Worm (Caenorhabditis elegans) whole organism, L2 larva: ENCODE measurements around the gene rgs-10.

Experiments
- C34F6.9 ChIP-seq: fragments of 150-350 bp; optimal IDR thresholded peaks from 2 replicates; lab custom pipeline; 2014; ENCODE audit warnings: missing biosample characterization, missing genetic modification characterization
- R02D3.7 ChIP-seq: fragments of 150-350 bp; optimal IDR thresholded peaks from 2 replicates; lab custom pipeline; 2014; ENCODE audit warnings: missing biosample characterization, missing genetic modification characterization
- ZK546.5 ChIP-seq: sonication (generic microtip); optimal IDR thresholded peaks from 2 replicates; lab custom pipeline; 2017; ENCODE audit warnings: missing biosample characterization, missing genetic modification characterization
- ama-1 ChIP-seq: fragments of 150-350 bp; optimal IDR thresholded peaks from 2 replicates; lab custom pipeline; 2018; ENCODE audit warnings: inconsistent platforms
- blmp-1 ChIP-seq: sonication (generic microtip); optimal IDR thresholded peaks from 2 replicates; lab custom pipeline; 2017; ENCODE audit warnings: missing genetic modification characterization, mild to moderate bottlenecking, missing compliant biosample characterization, antibody characterized with exemption, moderate library complexity; ENCODE audit not compliant: insufficient read depth
- ceh-82 ChIP-seq: fragments of 150-350 bp; optimal IDR thresholded peaks from 2 replicates; lab custom pipeline; 2014; ENCODE audit warnings: missing biosample characterization, missing genetic modification characterization
- crh-2 ChIP-seq: sonication (generic microtip); optimal IDR thresholded peaks from 2 replicates; lab custom pipeline; 2017; ENCODE audit warnings: missing biosample characterization, missing genetic modification characterization
- dmd-4 ChIP-seq: sonication (generic microtip); optimal IDR thresholded peaks from 2 replicates; lab custom pipeline; 2017; ENCODE audit warnings: missing biosample characterization, missing genetic modification characterization
- egl-27 ChIP-seq: sonication (generic microtip); optimal IDR thresholded peaks from 3 replicates; lab custom pipeline; 2017; ENCODE audit warnings: missing biosample characterization, missing genetic modification reagents, missing genetic modification characterization
- elt-1 ChIP-seq: fragments of 150-350 bp; optimal IDR thresholded peaks from 2 replicates; lab custom pipeline; 2014; ENCODE audit warnings: missing biosample characterization, missing genetic modification characterization
- elt-3 ChIP-seq: sonication (generic microtip); optimal IDR thresholded peaks from 2 replicates; lab custom pipeline; 2017; ENCODE audit warnings: missing biosample characterization, missing genetic modification characterization
- lin-11 ChIP-seq: fragments of 150-350 bp; sonication (generic microtip); optimal IDR thresholded peaks from 2 replicates; lab custom pipeline; 2014; ENCODE audit warnings: missing biosample characterization, missing genetic modification characterization, inconsistent platforms, mixed read lengths
- lin-13 ChIP-seq: fragments of 150-350 bp; optimal IDR thresholded peaks from 2 replicates; lab custom pipeline; 2014; ENCODE audit warnings: missing biosample characterization, missing genetic modification reagents, missing genetic modification characterization
- lin-39 ChIP-seq: fragments of 150-350 bp; optimal IDR thresholded peaks from 2 replicates; lab custom pipeline; 2014; ENCODE audit warnings: missing biosample characterization, missing genetic modification reagents, missing genetic modification characterization
- lsy-2 ChIP-seq, 2 experiments: fragments of 150-350 bp in 1 of 2; sonication (generic microtip) in 1 of 2; optimal IDR thresholded peaks; 2 replicates each; lab custom pipeline; 2014 to 2017; ENCODE audit warnings: missing biosample characterization in 2 of 2, missing genetic modification characterization in 2 of 2
- mab-5 ChIP-seq: fragments of 150-350 bp; optimal IDR thresholded peaks from 2 replicates; lab custom pipeline; 2014; ENCODE audit warnings: missing biosample characterization, missing genetic modification characterization
- mbf-1 ChIP-seq: sonication (generic microtip); optimal IDR thresholded peaks from 2 replicates; lab custom pipeline; 2017; ENCODE audit warnings: missing biosample characterization, missing genetic modification characterization
- mdl-1 ChIP-seq, 2 experiments: fragments of 150-350 bp in 1 of 2; sonication (generic microtip) in 1 of 2; optimal IDR thresholded peaks; 2 replicates each; lab custom pipeline; 2017; ENCODE audit warnings: missing biosample characterization in 2 of 2, missing genetic modification characterization in 2 of 2
- nhr-10 ChIP-seq: sonication (generic microtip); optimal IDR thresholded peaks from 2 replicates; lab custom pipeline; 2017; ENCODE audit warnings: missing biosample characterization, missing genetic modification characterization
- nhr-11 ChIP-seq: fragments of 150-350 bp; optimal IDR thresholded peaks from 2 replicates; lab custom pipeline; 2014; ENCODE audit warnings: missing biosample characterization, missing genetic modification characterization
- nhr-129 ChIP-seq: fragments of 150-350 bp; optimal IDR thresholded peaks from 2 replicates; lab custom pipeline; 2014; ENCODE audit warnings: missing biosample characterization, missing genetic modification characterization
- nhr-21 ChIP-seq: fragments of 150-350 bp; optimal IDR thresholded peaks from 2 replicates; lab custom pipeline; 2014; ENCODE audit warnings: missing biosample characterization, missing genetic modification characterization
- nhr-23 ChIP-seq: fragments of 150-350 bp; optimal IDR thresholded peaks from 2 replicates; lab custom pipeline; 2014; ENCODE audit warnings: missing biosample characterization, missing genetic modification reagents, missing genetic modification characterization
- nhr-237 ChIP-seq: fragments of 150-350 bp; optimal IDR thresholded peaks from 2 replicates; lab custom pipeline; 2014; ENCODE audit warnings: missing biosample characterization, missing genetic modification characterization
- nhr-25 ChIP-seq: fragments of 150-350 bp; sonication (generic microtip); optimal IDR thresholded peaks from 3 replicates; lab custom pipeline; 2014; ENCODE audit warnings: missing biosample characterization, missing genetic modification characterization
- nhr-6 ChIP-seq: fragments of 150-350 bp; optimal IDR thresholded peaks from 2 replicates; lab custom pipeline; 2014; ENCODE audit warnings: missing biosample characterization, missing genetic modification characterization
- nhr-77 ChIP-seq: fragments of 150-350 bp; optimal IDR thresholded peaks from 2 replicates; lab custom pipeline; 2014; ENCODE audit warnings: missing biosample characterization, missing genetic modification characterization
- peb-1 ChIP-seq: fragments of 150-350 bp; optimal IDR thresholded peaks from 2 replicates; lab custom pipeline; 2014; ENCODE audit warnings: missing biosample characterization, missing genetic modification characterization
- sem-4 ChIP-seq: fragments of 150-350 bp; optimal IDR thresholded peaks from 2 replicates; lab custom pipeline; 2014; ENCODE audit warnings: missing biosample characterization, missing genetic modification reagents, missing genetic modification characterization
- skn-1 ChIP-seq: sonication (generic microtip); optimal IDR thresholded peaks from 2 replicates; lab custom pipeline; 2017; ENCODE audit warnings: missing biosample characterization, missing genetic modification characterization
- sma-3 ChIP-seq: sonication (generic microtip); optimal IDR thresholded peaks from 2 replicates; lab custom pipeline; 2016; ENCODE audit warnings: missing genetic modification reagents, missing genetic modification characterization, missing compliant biosample characterization
- snpc-4 ChIP-seq: fragments of 150-350 bp; optimal IDR thresholded peaks from 2 replicates; lab custom pipeline; 2014; ENCODE audit warnings: missing biosample characterization, missing genetic modification characterization
- unc-55 ChIP-seq: fragments of 150-350 bp; sonication (generic microtip); optimal IDR thresholded peaks from 3 replicates; lab custom pipeline; 2014; ENCODE audit warnings: missing biosample characterization, missing genetic modification reagents, missing genetic modification characterization
- zag-1 ChIP-seq: fragments of 150-350 bp; optimal IDR thresholded peaks from 2 replicates; lab custom pipeline; 2014; ENCODE audit warnings: missing biosample characterization, missing genetic modification characterization
- ztf-11 ChIP-seq: sonication (generic microtip); optimal IDR thresholded peaks from 2 replicates; lab custom pipeline; 2017; ENCODE audit warnings: missing biosample characterization, missing genetic modification characterization
- ztf-4 ChIP-seq: fragments of 150-350 bp; optimal IDR thresholded peaks from 2 replicates; lab custom pipeline; 2014; ENCODE audit warnings: missing biosample characterization, missing genetic modification characterization

The rgs-10 gene

DNA sequence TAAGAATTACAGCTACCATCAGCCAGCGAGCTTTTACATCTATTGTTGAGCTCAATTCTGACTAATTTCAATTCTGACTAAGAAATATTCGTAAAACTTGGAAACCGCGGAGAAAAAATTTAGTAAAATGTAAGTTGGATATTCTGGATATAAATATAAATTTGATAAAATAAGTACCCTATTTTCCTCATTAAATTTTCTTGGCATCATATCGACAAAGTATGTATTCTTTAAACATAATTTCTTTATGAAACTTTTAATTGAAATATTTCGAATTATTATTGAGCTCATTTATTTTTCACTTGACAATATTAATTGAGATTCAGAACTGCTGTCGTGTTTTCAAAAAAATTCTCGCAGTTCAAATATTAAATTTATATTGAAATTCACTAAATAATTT lies 33.0 kb upstream of the rgs-10 start:
- no peak for TF ChIP-seq nhr-237
- TF ChIP-seq snpc-4 (tag; lab: Kevin White, UChicago) = no peak
- TF ChIP-seq crh-2 = no peak
- no peak for TF ChIP-seq mdl-1 (tag; optimal IDR thresholded peaks at IDR 0.05; lab: Kevin White, UChicago)
- TF ChIP-seq mab-5 (tag; lab: Kevin White, UChicago) = no peak
- TF ChIP-seq C34F6.9 = no peak
- no peak for TF ChIP-seq peb-1 (tag; lab: Kevin White, UChicago)
- no peak for TF ChIP-seq R02D3.7 (tag; lab: Kevin White, UChicago)
- no peak for TF ChIP-seq lin-11 (tag; lab: Kevin White, UChicago)
- no peak for TF ChIP-seq lin-13
- no peak for TF ChIP-seq mbf-1
- no peak for TF ChIP-seq ztf-11 (tag; lab: Kevin White, UChicago)
- TF ChIP-seq nhr-25 = no peak
- TF ChIP-seq ZK546.5 (tag; lab: Kevin White, UChicago) = no peak
- TF ChIP-seq nhr-6 (tag; lab: Kevin White, UChicago) = no peak
- TF ChIP-seq nhr-10 = no peak
- no peak for TF ChIP-seq ceh-82 (tag; lab: Kevin White, UChicago)
- no peak for TF ChIP-seq nhr-21 (tag; lab: Kevin White, UChicago)
- no peak for TF ChIP-seq egl-27 (tag; lab: Kevin White, UChicago)
- no peak for TF ChIP-seq elt-3 (tag; lab: Kevin White, UChicago)
- TF ChIP-seq, all 48 proteins: peak for 0

DNA sequence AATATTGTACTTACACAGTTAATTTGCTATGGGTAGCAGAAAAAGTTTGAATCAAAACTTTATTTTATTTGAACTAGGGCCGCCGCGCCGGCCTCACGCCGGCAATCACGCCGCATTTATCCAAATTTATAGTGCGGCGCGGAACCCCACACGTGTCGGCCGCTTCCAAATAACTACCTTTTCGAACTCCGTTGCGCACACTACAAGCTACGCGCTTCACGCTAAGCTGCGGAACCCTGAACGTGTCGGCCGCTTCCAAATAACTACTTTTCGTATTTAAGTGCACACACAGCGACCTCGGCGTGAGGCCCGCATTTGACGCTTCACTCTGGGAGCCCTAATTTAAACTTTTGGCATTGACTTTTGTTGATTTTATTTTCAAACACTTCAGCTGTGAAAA lies 31.1 kb upstream of the rgs-10 start:
- TF ChIP-seq lin-11 (tag; lab: Kevin White, UChicago) (no peak), unc-55 (no peak), ama-1 (lab: Kevin White, UChicago) (no peak), skn-1 (no peak), nhr-25 (no peak), lin-39 (no peak), elt-1 (tag; lab: Kevin White, UChicago) (no peak), blmp-1 (no peak), zag-1 (no peak), peb-1 (tag; lab: Kevin White, UChicago) (no peak), dmd-4 (tag; lab: Kevin White, UChicago) (no peak), sma-3 (GFP tag; lab: Kevin White, UChicago) (no peak), nhr-10 (no peak), ztf-4 (no peak), mbf-1 (no peak), nhr-11 (tag; lab: Kevin White, UChicago) (no peak), ZK546.5 (tag; lab: Kevin White, UChicago) (no peak), elt-3 (tag; lab: Kevin White, UChicago) (no peak), ceh-82 (tag; lab: Kevin White, UChicago) (no peak)

DNA sequence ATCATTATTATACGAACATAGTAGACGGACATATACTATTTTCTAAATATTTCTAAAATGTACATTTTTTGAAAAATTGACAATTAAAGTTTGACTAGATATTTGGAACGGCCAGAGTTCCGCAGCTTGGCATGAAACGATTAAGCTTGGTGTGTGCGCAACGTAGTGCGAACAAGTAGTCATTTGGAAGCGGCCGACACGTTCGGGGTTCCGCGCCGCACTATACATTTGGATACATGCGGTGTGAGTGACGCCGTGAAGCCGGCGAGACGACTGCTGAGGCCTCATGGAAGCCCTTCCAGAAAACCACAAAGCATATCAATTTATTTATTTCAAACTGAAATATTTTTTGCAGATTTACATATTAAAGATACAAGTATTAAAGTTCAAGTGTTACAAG lies 24.4 kb upstream of the rgs-10 start:
- TF ChIP-seq snpc-4 (tag; lab: Kevin White, UChicago) = peak; percentile 87
- no peak for TF ChIP-seq mdl-1 (tag; optimal IDR thresholded peaks at IDR 0.05; lab: Kevin White, UChicago)

DNA sequence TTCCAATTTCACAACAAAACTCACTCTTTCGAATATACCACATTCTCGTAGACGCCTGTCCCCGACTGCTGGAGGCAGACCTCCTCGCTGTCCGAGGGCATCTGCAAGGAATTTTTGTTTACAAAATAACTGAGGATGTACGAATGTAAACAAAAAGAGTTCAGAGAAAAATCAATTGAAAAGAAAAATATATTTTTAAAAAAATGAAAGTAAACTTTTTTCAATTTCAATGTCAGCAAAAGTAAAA lies 16.4 kb upstream of the rgs-10 start, which contains the start of gene mrp-5:
mrp-5 (minus strand) TSS at position 101 of the 247 bp plus-strand sequence.
- no peak for TF ChIP-seq mbf-1
- no peak for TF ChIP-seq egl-27 (tag; lab: Kevin White, UChicago)
- no peak for TF ChIP-seq zag-1
- TF ChIP-seq elt-1 (tag; lab: Kevin White, UChicago) = no peak
- TF ChIP-seq elt-3 (tag; lab: Kevin White, UChicago) = no peak
- no peak for TF ChIP-seq sem-4
- TF ChIP-seq C34F6.9 = no peak
- TF ChIP-seq mdl-1 (tag; optimal IDR thresholded peaks at IDR 0.05; lab: Kevin White, UChicago) = no peak
- no peak for TF ChIP-seq nhr-77 (tag; lab: Kevin White, UChicago)
- TF ChIP-seq crh-2 = no peak
- no peak for TF ChIP-seq snpc-4 (tag; lab: Kevin White, UChicago)
- TF ChIP-seq mab-5 (tag; lab: Kevin White, UChicago) = no peak
- no peak for TF ChIP-seq ama-1 (lab: Kevin White, UChicago)
- no peak for TF ChIP-seq lsy-2 (tag; optimal IDR thresholded peaks at IDR 0.05; lab: Kevin White, UChicago)
- no peak for TF ChIP-seq nhr-23 (tag; lab: Kevin White, UChicago)
- no peak for TF ChIP-seq nhr-129
- no peak for TF ChIP-seq lin-13
- TF ChIP-seq unc-55 = no peak
- TF ChIP-seq nhr-25 = no peak
